Worm (Caenorhabditis elegans): Measurements from ENCODE around the gene cpsf-4.

Gene cpsf-4

ce11 chrIV:12131308-12132072 is 38.2 kb upstream of the cpsf-4 start:
- peak; percentile 11 for TF ChIP-seq nhr-129 (tag; optimal IDR thresholded peaks at IDR 0.05)
- TF ChIP-seq gmeb-1 (tag; optimal IDR thresholded peaks at IDR 0.05) = no peak
- TF ChIP-seq snpc-4 (tag; optimal IDR thresholded peaks at IDR 0.05) = peak; percentile 59

DNA sequence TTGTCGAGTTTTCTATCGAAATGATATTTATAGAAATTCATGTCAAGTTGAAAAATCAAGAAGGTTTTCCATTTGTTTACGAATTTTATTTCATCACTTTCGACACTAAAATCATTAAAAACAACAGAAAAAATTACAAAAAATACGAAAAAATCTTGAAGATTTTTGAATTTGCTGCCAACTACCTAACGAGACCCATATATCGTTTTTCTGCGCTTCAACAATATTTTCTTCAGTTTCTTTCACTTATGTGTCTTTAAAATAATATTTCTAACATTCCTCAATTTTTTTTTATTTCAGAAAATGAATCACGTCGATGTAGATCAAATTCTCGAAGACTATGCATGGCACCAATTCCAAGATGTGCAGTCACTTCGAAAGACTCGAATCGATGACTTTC is 36.0 kb upstream of the cpsf-4 start, which contains the start of gene lin-24:
TSS of gene lin-24 (plus strand) at position 301 of the 400 bp plus-strand sequence.
- TF ChIP-seq lin-11 (tag; optimal IDR thresholded peaks at IDR 0.05) (no peak), crh-2 (tag; optimal IDR thresholded peaks at IDR 0.05) (no peak), nhr-23 (tag; optimal IDR thresholded peaks at IDR 0.05) (no peak), sma-9 (GFP tag; optimal IDR thresholded peaks at IDR 0.05) (no peak), sma-9 (tag; optimal IDR thresholded peaks at IDR 0.05) (no peak), mbf-1 (tag; optimal IDR thresholded peaks at IDR 0.05) (no peak), skn-1 (tag; optimal IDR thresholded peaks at IDR 0.05) (no peak), fos-1 (tag; optimal IDR thresholded peaks at IDR 0.05) (no peak), mdl-1 (tag; optimal IDR thresholded peaks at IDR 0.05) (no peak), unc-55 (GFP tag; optimal IDR thresholded peaks at IDR 0.05) (no peak), egl-27 (tag; optimal IDR thresholded peaks at IDR 0.05) (no peak)

ce11 chrIV:12128708-12129107 is 35.5 kb upstream of the cpsf-4 start:
- TF ChIP-seq mab-5 (tag; optimal IDR thresholded peaks at IDR 0.05) (no peak), nhr-237 (tag; optimal IDR thresholded peaks at IDR 0.05) (no peak), lin-39 (tag; optimal IDR thresholded peaks at IDR 0.05) (no peak), nhr-77 (tag; optimal IDR thresholded peaks at IDR 0.05) (no peak), dmd-4 (tag; optimal IDR thresholded peaks at IDR 0.05) (no peak), lsy-2 (tag; optimal IDR thresholded peaks at IDR 0.05) (no peak), mdl-1 (tag; optimal IDR thresholded peaks at IDR 0.05) (no peak), nhr-10 (tag; optimal IDR thresholded peaks at IDR 0.05) (no peak), Y55F3AM.14 (GFP tag; optimal IDR thresholded peaks at IDR 0.05) (no peak), ceh-82 (tag; optimal IDR thresholded peaks at IDR 0.05) (no peak), sma-9 (GFP tag; optimal IDR thresholded peaks at IDR 0.05) (no peak), sma-9 (tag; optimal IDR thresholded peaks at IDR 0.05) (no peak), nhr-23 (tag; optimal IDR thresholded peaks at IDR 0.05) (no peak), nhr-129 (tag; optimal IDR thresholded peaks at IDR 0.05) (peak; percentile 11), fos-1 (tag; optimal IDR thresholded peaks at IDR 0.05) (peak; percentile 90), mbf-1 (tag; optimal IDR thresholded peaks at IDR 0.05) (no peak), sem-4 (tag; optimal IDR thresholded peaks at IDR 0.05) (no peak), ama-1 (optimal IDR thresholded peaks at IDR 0.05) (no peak), skn-1 (tag; optimal IDR thresholded peaks at IDR 0.05) (no peak), unc-55 (GFP tag; optimal IDR thresholded peaks at IDR 0.05) (peak; percentile 54), blmp-1 (tag; optimal IDR thresholded peaks at IDR 0.05; ENCODE audit: insufficient read depth) (no peak), ztf-4 (tag; optimal IDR thresholded peaks at IDR 0.05) (no peak), unc-62 (GFP tag; optimal IDR thresholded peaks at IDR 0.05) (no peak), zag-1 (tag; optimal IDR thresholded peaks at IDR 0.05) (no peak), nhr-25 (tag; optimal IDR thresholded peaks at IDR 0.05) (no peak), F13H6.1 (tag; optimal IDR thresholded peaks at IDR 0.05) (no peak), R02D3.7 (tag; optimal IDR thresholded peaks at IDR 0.05) (no peak), alr-1 (tag; optimal IDR thresholded peaks at IDR 0.05) (no peak), elt-1 (tag; optimal IDR thresholded peaks at IDR 0.05) (no peak), gmeb-1 (tag; optimal IDR thresholded peaks at IDR 0.05) (no peak), lin-11 (tag; optimal IDR thresholded peaks at IDR 0.05) (no peak), C34F6.9 (tag; optimal IDR thresholded peaks at IDR 0.05) (peak; percentile 31), ZK546.5 (tag; optimal IDR thresholded peaks at IDR 0.05) (no peak), sma-3 (GFP tag; optimal IDR thresholded peaks at IDR 0.05) (no peak)

DNA sequence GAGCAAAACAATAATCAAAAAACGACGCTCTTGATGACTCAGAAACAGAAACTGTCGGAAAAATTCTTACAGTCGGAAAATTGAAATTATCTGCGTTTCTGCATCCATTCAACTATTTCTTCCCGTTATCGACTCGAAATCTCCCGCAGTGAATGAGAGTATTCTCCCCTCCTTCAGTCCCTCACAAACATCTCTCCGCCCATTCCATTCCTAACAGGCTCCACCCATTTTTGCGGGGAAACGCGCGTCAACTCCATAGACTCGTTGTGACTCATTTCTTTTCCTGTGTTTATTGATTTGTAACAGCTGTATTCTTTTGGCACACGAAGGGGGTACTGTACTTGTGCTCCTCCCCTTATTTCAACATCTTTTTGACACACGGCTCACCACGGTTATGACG is 34.6 kb upstream of the cpsf-4 start:
- TF ChIP-seq nhr-129 (tag; optimal IDR thresholded peaks at IDR 0.05) = peak; percentile 73
- TF ChIP-seq unc-55 (GFP tag; optimal IDR thresholded peaks at IDR 0.05) = peak; percentile 31
- no peak for TF ChIP-seq ceh-16 (tag; optimal IDR thresholded peaks at IDR 0.05)
- peak in 1 of 2 experiments; percentile 43 for TF ChIP-seq lsy-2 (tag; optimal IDR thresholded peaks at IDR 0.05)

All from whole organism, L2 larva.